Fruit fly (Drosophila melanogaster) whole organism, embryonic: ENCODE results near the gene CG17108.
A peak's percentile ranks its signal among the peaks of the same experiment; 100 is the strongest.

Experiments
- Aef1 ChIP-seq: fragments of 200-800 bp; sonication (Bioruptor generic); IDR thresholded peaks from 3 replicates; pipeline ENCODE4 v1.3.6; 2022; ENCODE audit warnings: missing biosample characterization, missing genetic modification characterization
- B-H2 ChIP-seq: fragments of 200-800 bp; sonication (Bioruptor generic); optimal IDR thresholded peaks from 2 replicates; lab custom pipeline; 2018; ENCODE audit warnings: missing biosample characterization, mild to moderate bottlenecking, missing genetic modification characterization
- CG10147 ChIP-seq: fragments of 200-800 bp; sonication (Bioruptor generic); optimal IDR thresholded peaks from 2 replicates; lab custom pipeline; 2019; ENCODE audit warnings: missing biosample characterization, mild to moderate bottlenecking, missing genetic modification characterization, moderate library complexity
- CG1024 ChIP-seq: fragments of 200-800 bp; sonication (Bioruptor generic); IDR thresholded peaks from 2 replicates; pipeline ENCODE4 v1.3.6; 2022; ENCODE audit warnings: missing biosample characterization, missing genetic modification characterization
- CG10321 ChIP-seq: fragments of 200-800 bp; sonication (Bioruptor generic); IDR thresholded peaks from 2 replicates; pipeline ENCODE4 v1.3.6; 2022; ENCODE audit warnings: missing biosample characterization, missing genetic modification characterization
- CG10366 ChIP-seq: fragments of 200-800 bp; sonication (Bioruptor generic); IDR thresholded peaks from 2 replicates; pipeline ENCODE4 v1.3.6; 2022; ENCODE audit warnings: missing biosample characterization, missing genetic modification characterization
- CG10959 ChIP-seq: fragments of 200-800 bp; sonication (Bioruptor generic); IDR thresholded peaks from 2 replicates; pipeline ENCODE4 v1.3.6; 2022; ENCODE audit warnings: missing biosample characterization, missing genetic modification characterization
- CG11093 ChIP-seq: fragments of 200-800 bp; sonication (Bioruptor generic); IDR thresholded peaks from 3 replicates; pipeline ENCODE4 v1.3.6; 2022; ENCODE audit warnings: missing biosample characterization, missing genetic modification characterization
- CG11560 ChIP-seq: fragments of 200-800 bp; sonication (Bioruptor generic); IDR thresholded peaks from 3 replicates; pipeline ENCODE4 v1.3.6; 2022; ENCODE audit warnings: missing biosample characterization, missing genetic modification characterization
- CG11696 ChIP-seq: fragments of 200-800 bp; sonication (Bioruptor generic); IDR thresholded peaks from 2 replicates; pipeline ENCODE4 v1.3.6; 2022; ENCODE audit warnings: missing biosample characterization, missing genetic modification characterization
- CG1792 ChIP-seq: fragments of 200-800 bp; sonication (Bioruptor generic); optimal IDR thresholded peaks from 2 replicates; lab custom pipeline; 2016; ENCODE audit warnings: missing biosample characterization, missing genetic modification characterization
- CG2889 ChIP-seq: fragments of 200-800 bp; sonication (Bioruptor generic); IDR thresholded peaks from 3 replicates; pipeline ENCODE4 v1.3.6; 2022; ENCODE audit warnings: missing biosample characterization, missing genetic modification characterization
- CG32532 ChIP-seq: fragments of 200-800 bp; sonication (Bioruptor generic); IDR thresholded peaks from 2 replicates; pipeline ENCODE4 v1.3.6; 2022; ENCODE audit warnings: missing biosample characterization, missing genetic modification characterization
- CG3407 ChIP-seq: fragments of 200-800 bp; sonication (Bioruptor generic); optimal IDR thresholded peaks from 2 replicates; lab custom pipeline; 2018; ENCODE audit warnings: missing biosample characterization, mild to moderate bottlenecking, missing genetic modification characterization
- CG34422 ChIP-seq: fragments of 200-800 bp; sonication (Bioruptor generic); IDR thresholded peaks from 3 replicates; pipeline ENCODE4 v1.3.6; 2022; ENCODE audit warnings: missing biosample characterization, missing genetic modification characterization
- CG4360 ChIP-seq: fragments of 200-800 bp; sonication (Bioruptor generic); IDR thresholded peaks from 2 replicates; pipeline ENCODE4 v1.3.6; 2022; ENCODE audit warnings: missing biosample characterization, missing genetic modification characterization
- CG5953 ChIP-seq: fragments of 200-800 bp; sonication (Bioruptor generic); IDR thresholded peaks from 2 replicates; pipeline ENCODE4 v1.3.6; 2022; ENCODE audit warnings: missing biosample characterization, missing genetic modification characterization
- CG6175 ChIP-seq: fragments of 200-800 bp; sonication (Bioruptor generic); IDR thresholded peaks from 3 replicates; pipeline ENCODE4 v1.3.6; 2022; ENCODE audit warnings: missing biosample characterization, missing genetic modification characterization
- CG6689 ChIP-seq: fragments of 200-800 bp; sonication (Bioruptor generic); IDR thresholded peaks from 2 replicates; pipeline ENCODE4 v1.3.6; 2022; ENCODE audit warnings: missing biosample characterization, missing genetic modification characterization
- CG7839 ChIP-seq: fragments of 200-800 bp; sonication (Bioruptor generic); optimal IDR thresholded peaks from 3 replicates; lab custom pipeline; 2018; ENCODE audit warnings: missing biosample characterization, mild to moderate bottlenecking, missing genetic modification characterization, moderate library complexity
- CG8478 ChIP-seq: fragments of >200 bp; optimal IDR thresholded peaks from 2 replicates; lab custom pipeline; 2018
- CkIIα-i1 ChIP-seq: fragments of 200-800 bp; sonication (Bioruptor generic); IDR thresholded peaks from 2 replicates; pipeline ENCODE4 v1.3.6; 2022; ENCODE audit warnings: missing biosample characterization, missing genetic modification characterization
- D19B ChIP-seq: fragments of 200-800 bp; sonication (Bioruptor generic); optimal IDR thresholded peaks from 2 replicates; lab custom pipeline; 2017; ENCODE audit warnings: missing biosample characterization, mild to moderate bottlenecking, missing genetic modification characterization
- Drgx ChIP-seq: fragments of 200-800 bp; sonication (Bioruptor generic); IDR thresholded peaks from 2 replicates; pipeline ENCODE4 v1.3.6; 2022; ENCODE audit warnings: missing biosample characterization, missing genetic modification characterization
- Ets97D ChIP-seq: fragments of 200-800 bp; sonication (Bioruptor generic); optimal IDR thresholded peaks from 3 replicates; lab custom pipeline; 2016; ENCODE audit warnings: missing biosample characterization, missing genetic modification characterization
- Gsc ChIP-seq: fragments of 200-800 bp; sonication (Bioruptor generic); IDR thresholded peaks from 2 replicates; pipeline ENCODE4 v1.3.6; 2022; ENCODE audit warnings: missing biosample characterization, missing genetic modification characterization
- Hmx ChIP-seq: fragments of 200-800 bp; sonication (Bioruptor generic); optimal IDR thresholded peaks from 2 replicates; lab custom pipeline; 2016; ENCODE audit warnings: missing biosample characterization, missing genetic modification characterization
- Hr51 ChIP-seq, 2 experiments: fragments of 200-800 bp; sonication (Bioruptor generic); optimal IDR thresholded peaks; 2 replicates in 1 of 2; 3 replicates in 1 of 2; lab custom pipeline; 2016 to 2018; ENCODE audit warnings: missing biosample characterization in 2 of 2, missing genetic modification characterization in 2 of 2, mild to moderate bottlenecking in 1 of 2, moderate library complexity in 1 of 2
- Lim3 ChIP-seq: fragments of 200-800 bp; sonication (Bioruptor generic); IDR thresholded peaks from 2 replicates; pipeline ENCODE4 v1.3.6; 2022; ENCODE audit warnings: missing biosample characterization, missing genetic modification characterization
- MTF-1 ChIP-seq: fragments of 200-800 bp; sonication (Bioruptor generic); optimal IDR thresholded peaks from 2 replicates; lab custom pipeline; 2018; ENCODE audit warnings: missing biosample characterization, mild to moderate bottlenecking, missing genetic modification characterization, borderline replicate concordance
- Med ChIP-seq: fragments of 200-800 bp; sonication (Bioruptor generic); peaks from one replicate; lab custom pipeline; 2016; ENCODE audit warnings: missing biosample characterization, missing genetic modification characterization, mild to moderate bottlenecking, inconsistent platforms, moderate library complexity
- Rfx ChIP-seq: fragments of 200-800 bp; sonication (Bioruptor generic); IDR thresholded peaks from 2 replicates; pipeline ENCODE4 v1.3.6; 2022; ENCODE audit warnings: missing biosample characterization, missing genetic modification characterization
- Sin3A ChIP-seq: fragments of >200 bp; optimal IDR thresholded peaks from 2 replicates; lab custom pipeline; 2018
- bab2 ChIP-seq: fragments of 200-800 bp; sonication (Bioruptor generic); optimal IDR thresholded peaks from 2 replicates; lab custom pipeline; 2016; ENCODE audit warnings: missing biosample characterization, missing genetic modification characterization
- bbx ChIP-seq: fragments of 200-800 bp; sonication (Bioruptor generic); IDR thresholded peaks from 2 replicates; pipeline ENCODE4 v1.3.6; 2022; ENCODE audit warnings: missing biosample characterization, missing genetic modification characterization; ENCODE audit not compliant: partially characterized antibody
- bowl ChIP-seq: fragments of 200-800 bp; sonication (Bioruptor generic); IDR thresholded peaks from 2 replicates; pipeline ENCODE4 v1.3.6; 2022; ENCODE audit warnings: missing biosample characterization, missing genetic modification characterization
- cato ChIP-seq: fragments of 200-800 bp; sonication (Bioruptor generic); optimal IDR thresholded peaks from 2 replicates; lab custom pipeline; 2016; ENCODE audit warnings: missing biosample characterization, missing genetic modification characterization, borderline replicate concordance
- da ChIP-seq: fragments of 200-800 bp; sonication (Bioruptor generic); optimal IDR thresholded peaks from 2 replicates; lab custom pipeline; 2016; ENCODE audit warnings: missing biosample characterization, missing genetic modification characterization
- gce ChIP-seq: fragments of 200-800 bp; sonication (Bioruptor generic); IDR thresholded peaks from 3 replicates; pipeline ENCODE4 v1.3.6; 2022; ENCODE audit warnings: missing biosample characterization, missing genetic modification characterization
- gsb-n ChIP-seq: fragments of 200-800 bp; sonication (Bioruptor generic); optimal IDR thresholded peaks from 3 replicates; lab custom pipeline; 2018; ENCODE audit warnings: missing biosample characterization, mild to moderate bottlenecking, missing genetic modification characterization
- lilli ChIP-seq: fragments of 200-800 bp; sonication (Bioruptor generic); optimal IDR thresholded peaks from 3 replicates; lab custom pipeline; 2016; ENCODE audit warnings: missing biosample characterization, missing genetic modification characterization
- lov ChIP-seq, 2 experiments: fragments of 200-800 bp in 1 of 2; fragments of >200 bp in 1 of 2; sonication (Bioruptor generic) in 1 of 2; IDR thresholded peaks in 1 of 2; optimal IDR thresholded peaks in 1 of 2; 2 replicates in 1 of 2; 3 replicates in 1 of 2; pipeline versions ENCODE4 v1.3.6 to Lab custom; 2017 to 2022; ENCODE audit warnings: missing biosample characterization in 1 of 2, missing genetic modification characterization in 1 of 2
- otp ChIP-seq: fragments of 200-800 bp; sonication (Bioruptor generic); IDR thresholded peaks from 3 replicates; pipeline ENCODE4, ENCODE4 v1.3.6; 2022; ENCODE audit warnings: missing biosample characterization, missing genetic modification characterization
- pum ChIP-seq: fragments of 200-800 bp; sonication (Bioruptor generic); optimal IDR thresholded peaks from 2 replicates; lab custom pipeline; 2016; ENCODE audit warnings: missing biosample characterization, missing genetic modification characterization
- sima ChIP-seq: fragments of 200-800 bp; sonication (Bioruptor generic); optimal IDR thresholded peaks from 2 replicates; lab custom pipeline; 2016; ENCODE audit warnings: missing biosample characterization, missing genetic modification characterization
- sr ChIP-seq: fragments of 200-800 bp; sonication (Bioruptor generic); IDR thresholded peaks from 3 replicates; pipeline ENCODE4 v1.3.6; 2022; ENCODE audit warnings: missing biosample characterization, missing genetic modification characterization
- stwl ChIP-seq: fragments of 200-800 bp; sonication (Bioruptor generic); optimal IDR thresholded peaks from 3 replicates; lab custom pipeline; 2018; ENCODE audit warnings: missing biosample characterization, mild to moderate bottlenecking, missing genetic modification characterization, moderate library complexity
- trem ChIP-seq: fragments of 200-800 bp; optimal IDR thresholded peaks from 3 replicates; lab custom pipeline; 2019; ENCODE audit warnings: missing biosample characterization, mild to moderate bottlenecking, missing genetic modification characterization, moderate library complexity
- tup ChIP-seq: fragments of 200-800 bp; sonication (Bioruptor generic); optimal IDR thresholded peaks from 2 replicates; lab custom pipeline; 2016; ENCODE audit warnings: missing biosample characterization, mild to moderate bottlenecking, missing genetic modification characterization, moderate library complexity
- vfl ChIP-seq: fragments of 200-800 bp; sonication (Bioruptor generic); optimal IDR thresholded peaks from 2 replicates; lab custom pipeline; 2016; ENCODE audit warnings: missing biosample characterization, missing genetic modification characterization

Gene CG17108

DNA sequence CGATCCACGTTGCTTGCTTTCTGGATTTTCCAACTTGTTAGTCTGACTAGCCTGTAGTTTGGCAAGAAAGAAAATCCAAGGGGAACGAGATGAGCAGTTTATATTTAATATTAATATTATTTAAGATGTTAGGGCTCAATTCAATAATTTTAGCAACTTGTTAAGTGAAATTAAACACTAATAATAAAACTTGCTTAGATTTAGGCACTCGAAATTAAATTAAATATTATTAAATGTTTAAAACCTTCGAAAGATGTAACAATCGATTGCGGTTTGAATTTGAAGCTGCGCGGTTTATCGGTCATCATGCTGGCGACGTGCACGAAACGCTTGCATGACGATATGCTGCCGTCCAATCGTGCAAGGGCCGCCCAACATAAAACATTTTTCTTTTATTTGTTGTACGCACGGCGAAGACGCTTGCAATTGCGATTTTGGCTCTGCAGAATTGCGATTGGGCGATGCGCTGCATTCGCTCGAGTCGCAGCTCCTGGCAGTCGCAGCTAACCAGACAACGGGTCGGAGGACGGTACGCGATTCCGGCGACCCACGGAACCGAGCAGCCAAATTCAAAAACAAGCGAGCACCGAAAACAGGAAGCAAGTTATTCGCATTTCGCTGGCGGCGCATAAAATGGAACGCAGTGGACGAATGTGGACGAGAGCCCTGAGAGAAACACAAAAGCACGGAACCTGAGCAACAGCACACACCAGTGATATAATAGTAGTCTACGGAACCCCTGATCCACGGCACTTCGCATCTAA is 43.3 kb upstream of the CG17108 start, which contains the start of the genes Vha16-5 and CG12299 (continued):
- peak; percentile 47 for TF ChIP-seq CG3407
- peak; percentile 99 for TF ChIP-seq Med (GFP tag; lab: Kevin White, UChicago)
- peak; percentile 78 for TF ChIP-seq pum (GFP tag; lab: Kevin White, UChicago)
- peak; percentile 89 for TF ChIP-seq sr (GFP tag; lab: Robert Waterston, UW)
- peak; percentile 40; the same call in 1 of the 3 replicates for TF ChIP-seq CG11560 (tag; lab: Robert Waterston, UW)
- TF ChIP-seq Hmx (GFP tag; lab: Kevin White, UChicago) = no peak
- TF ChIP-seq Rfx (GFP tag; lab: Robert Waterston, UW) = peak; percentile 96
- TF ChIP-seq CG2889 = peak; percentile 87
- TF ChIP-seq lov (optimal IDR thresholded peaks at IDR 0.05; lab: Kevin White, UChicago) = no peak
- peak; percentile 93 for TF ChIP-seq lov (GFP tag; IDR thresholded peaks at IDR 0.05; lab: Robert Waterston, UW)
- peak; percentile 82 for TF ChIP-seq bowl (GFP tag; lab: Robert Waterston, UW)
- peak; percentile 61 for TF ChIP-seq da (GFP tag; lab: Kevin White, UChicago)
- TF ChIP-seq MTF-1 (GFP tag; lab: Kevin White, UChicago) = no peak
- TF ChIP-seq CG11696 (GFP tag; lab: Robert Waterston, UW) = peak; percentile 52
- peak; percentile 94 for TF ChIP-seq CG34422
- TF ChIP-seq CG7839 (tag; lab: Kevin White, UChicago) = no peak
- TF ChIP-seq CG6175 (GFP tag; lab: Robert Waterston, UW) = peak; percentile 76; the same call in 2 of the 3 replicates
- peak; percentile 64 for TF ChIP-seq cato
- TF ChIP-seq gce = no peak
- TF ChIP-seq CG6689 (GFP tag; lab: Robert Waterston, UW) = peak; percentile 78
- TF ChIP-seq Lim3 (GFP tag; lab: Robert Waterston, UW) = peak; percentile 47; the same call in 1 of the 2 replicates
- TF ChIP-seq Hr51 (GFP tag; optimal IDR thresholded peaks at IDR 0.05; lab: Kevin White, UChicago) = peak in 1 of 2 experiments; percentile 90
- peak; percentile 91 for TF ChIP-seq CG32532 (GFP tag; lab: Robert Waterston, UW)
- TF ChIP-seq D19B (GFP tag; lab: Kevin White, UChicago) = no peak
- TF ChIP-seq vfl (GFP tag; lab: Kevin White, UChicago) = peak; percentile 84
- TF ChIP-seq Drgx = peak; percentile 68
- TF ChIP-seq bab2 (GFP tag; lab: Kevin White, UChicago) = peak; percentile 83
- TF ChIP-seq CG4360 (GFP tag; lab: Robert Waterston, UW) = peak; percentile 59; the same call in 1 of the 2 replicates
- peak; percentile 95 for TF ChIP-seq CG10366 (GFP tag; lab: Robert Waterston, UW)
- TF ChIP-seq Ets97D (GFP tag; lab: Kevin White, UChicago) = peak; percentile 87
- TF ChIP-seq CG10147 = peak; percentile 26
- TF ChIP-seq Gsc = 0 out of 2 replicates have a peak, but pooled peaks have one; percentile 39
- peak; percentile 30 for TF ChIP-seq trem
- peak; percentile 77 for TF ChIP-seq tup (GFP tag; lab: Kevin White, UChicago)
- peak; percentile 54 for TF ChIP-seq stwl (tag; lab: Kevin White, UChicago)
- no peak for TF ChIP-seq CG8478
- TF ChIP-seq otp (GFP tag; lab: Robert Waterston, UW) = peak; percentile 82
- TF ChIP-seq CG1024 (GFP tag; lab: Robert Waterston, UW) = peak; percentile 88
- TF ChIP-seq Sin3A (lab: Kevin White, UChicago) = no peak
- no peak for TF ChIP-seq sima (GFP tag; lab: Kevin White, UChicago)
- 0 out of 2 replicates have a peak, but pooled peaks have one; percentile 10 for TF ChIP-seq CkIIα-i1
- no peak for TF ChIP-seq B-H2 (GFP tag; lab: Kevin White, UChicago)
- 0 out of 3 replicates have a peak, but pooled peaks have one; percentile 32 for TF ChIP-seq CG11093
- peak; percentile 99 for TF ChIP-seq CG1792 (GFP tag; lab: Kevin White, UChicago)
- peak; percentile 44; the same call in 1 of the 2 replicates for TF ChIP-seq CG10321 (GFP tag; lab: Robert Waterston, UW)
- peak; percentile 89 for TF ChIP-seq bbx
- TF ChIP-seq CG5953 (GFP tag; lab: Robert Waterston, UW) = peak; percentile 86
- peak; percentile 92 for TF ChIP-seq CG10959
- peak; percentile 92 for TF ChIP-seq Aef1
- TF ChIP-seq gsb-n (tag; lab: Kevin White, UChicago) = no peak
- TF ChIP-seq lilli (GFP tag; lab: Kevin White, UChicago) = peak; percentile 94
